Worm (Caenorhabditis elegans) whole organism, L2 larva: Measurements from ENCODE around the gene ccnk-1.

Experiments used
- F13H6.1 ChIP-seq: sonication (generic microtip); optimal IDR thresholded peaks from 2 replicates; lab custom pipeline; 2016; ENCODE audit warnings: missing genetic modification characterization, missing compliant biosample characterization
- R02D3.7 ChIP-seq: fragments of 150-350 bp; optimal IDR thresholded peaks from 2 replicates; lab custom pipeline; 2014; ENCODE audit warnings: missing biosample characterization, missing genetic modification characterization
- elt-1 ChIP-seq: fragments of 150-350 bp; optimal IDR thresholded peaks from 2 replicates; lab custom pipeline; 2014; ENCODE audit warnings: missing biosample characterization, missing genetic modification characterization
- fos-1 ChIP-seq: fragments of 150-350 bp; optimal IDR thresholded peaks from 2 replicates; lab custom pipeline; 2014; ENCODE audit warnings: missing biosample characterization, missing genetic modification characterization
- lsy-2 ChIP-seq, 2 experiments: fragments of 150-350 bp in 1 of 2; sonication (generic microtip) in 1 of 2; optimal IDR thresholded peaks; 2 replicates each; lab custom pipeline; 2014 to 2017; ENCODE audit warnings: missing biosample characterization in 2 of 2, missing genetic modification characterization in 2 of 2
- unc-39 ChIP-seq: fragments of 150-350 bp; optimal IDR thresholded peaks from 2 replicates; lab custom pipeline; 2014; ENCODE audit warnings: missing biosample characterization, missing genetic modification characterization
- zag-1 ChIP-seq: fragments of 150-350 bp; optimal IDR thresholded peaks from 2 replicates; lab custom pipeline; 2014; ENCODE audit warnings: missing biosample characterization, missing genetic modification characterization

DNA sequence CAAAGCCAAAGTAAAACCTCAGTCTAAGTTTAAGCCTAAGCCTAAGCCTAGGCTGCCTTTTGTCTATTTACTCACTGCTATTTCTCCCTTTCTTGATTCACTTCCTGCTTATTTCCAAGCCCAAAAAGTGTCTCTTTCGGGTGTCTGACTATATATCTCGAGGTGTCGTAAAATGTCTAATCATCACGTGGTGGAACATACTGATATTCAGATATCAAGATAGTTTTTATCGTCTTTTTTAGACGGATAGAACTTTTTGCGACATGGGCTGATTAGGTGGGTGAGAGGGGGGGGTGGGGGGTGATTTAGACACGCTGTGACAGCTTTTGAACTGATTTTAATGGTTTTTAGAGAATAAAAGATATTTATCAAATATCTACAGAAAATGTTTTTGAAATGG is 44.6 kb downstream of the ccnk-1 start:
- no peak for TF ChIP-seq unc-39
- no peak for TF ChIP-seq zag-1 (tag; lab: Kevin White, UChicago)
- no peak for TF ChIP-seq R02D3.7
- no peak for TF ChIP-seq lsy-2 (tag; optimal IDR thresholded peaks at IDR 0.05; lab: Kevin White, UChicago)
- no peak for TF ChIP-seq elt-1
- TF ChIP-seq fos-1 (tag; lab: Kevin White, UChicago): no peak
- no peak for TF ChIP-seq F13H6.1 (tag; lab: Kevin White, UChicago)
